Worm (Caenorhabditis elegans) whole organism, mixed stage, embryonic: Measurements from ENCODE around the gene wah-1.

Experiments
- bed-3 ChIP-seq: fragments of 200-800 bp; sonication (Bioruptor generic); optimal IDR thresholded peaks from 3 replicates; lab custom pipeline; 2018; ENCODE audit warnings: mild to moderate bottlenecking, missing genetic modification characterization, moderate library complexity, missing compliant biosample characterization
- blmp-1 ChIP-seq: fragments of 150-350 bp; optimal IDR thresholded peaks from 2 replicates; lab custom pipeline; 2014; ENCODE audit warnings: missing biosample characterization, missing genetic modification characterization
- ceh-83 ChIP-seq: fragments of 200-800 bp; sonication (Bioruptor generic); optimal IDR thresholded peaks from 2 replicates; lab custom pipeline; 2018; ENCODE audit warnings: mild to moderate bottlenecking, missing genetic modification characterization, missing compliant biosample characterization
- flh-1 ChIP-seq: fragments of 200-800 bp; sonication (Bioruptor generic); optimal IDR thresholded peaks from 2 replicates; lab custom pipeline; 2018; ENCODE audit warnings: mild to moderate bottlenecking, missing genetic modification characterization, moderate library complexity, missing compliant biosample characterization
- lin-13 ChIP-seq: fragments of 150-350 bp; optimal IDR thresholded peaks from 2 replicates; lab custom pipeline; 2014; ENCODE audit warnings: missing biosample characterization, missing genetic modification characterization
- nhr-12 ChIP-seq: fragments of 150-350 bp; optimal IDR thresholded peaks from 2 replicates; lab custom pipeline; 2014; ENCODE audit warnings: missing biosample characterization, missing genetic modification characterization
- sptf-1 ChIP-seq: sonication (generic microtip); optimal IDR thresholded peaks from 2 replicates; lab custom pipeline; 2017; ENCODE audit warnings: mild to moderate bottlenecking, missing genetic modification characterization, moderate library complexity, missing compliant biosample characterization
- unc-39 ChIP-seq: fragments of 150-350 bp; optimal IDR thresholded peaks from 2 replicates; lab custom pipeline; 2014; ENCODE audit warnings: missing biosample characterization, missing genetic modification characterization
- unc-62 ChIP-seq: fragments of 150-350 bp; optimal IDR thresholded peaks from 2 replicates; lab custom pipeline; 2014; ENCODE audit warnings: missing biosample characterization, missing genetic modification reagents, missing genetic modification characterization
- ztf-11 ChIP-seq: fragments of 150-350 bp; optimal IDR thresholded peaks from 2 replicates; lab custom pipeline; 2014; ENCODE audit warnings: missing biosample characterization, missing genetic modification characterization

ce11 chrIII:12028769-12029168 lies 38.8 kb downstream of the wah-1 start, which contains the start of gene Y79H2A.12:
- TF ChIP-seq sptf-1 (no peak), lin-13 (no peak), unc-39 (tag; lab: Kevin White, UChicago) (no peak), unc-62 (no peak), flh-1 (GFP tag; lab: Kevin White, UChicago) (no peak), ceh-83 (GFP tag; lab: Kevin White, UChicago) (no peak), nhr-12 (tag; lab: Kevin White, UChicago) (no peak), blmp-1 (tag; lab: Kevin White, UChicago) (no peak), ztf-11 (tag; lab: Kevin White, UChicago) (no peak), bed-3 (GFP tag; lab: Kevin White, UChicago) (no peak)
